Fruit fly (Drosophila melanogaster): ENCODE results near the gene Art6.

Gene Art6

dm6 chr3R:13986648-13987047, 41.0 kb upstream of the Art6 start (continued):
- no peak for TF ChIP-seq slou (GFP tag; optimal IDR thresholded peaks at IDR 0.05)
- no peak for TF ChIP-seq sr (GFP tag; IDR thresholded peaks at IDR 0.05)
- no peak for TF ChIP-seq CG34422 (GFP tag; IDR thresholded peaks at IDR 0.05)
- no peak for TF ChIP-seq dm (GFP tag; optimal IDR thresholded peaks at IDR 0.05)
- no peak for TF ChIP-seq CG11398 (GFP tag; optimal IDR thresholded peaks at IDR 0.05)
- TF ChIP-seq zf30C (GFP tag; optimal IDR thresholded peaks at IDR 0.05), result no peak
- no peak for TF ChIP-seq CG17612 (GFP tag; IDR thresholded peaks at IDR 0.05)
- no peak for TF ChIP-seq CG4328 (GFP tag; optimal IDR thresholded peaks at IDR 0.05)
- no peak for TF ChIP-seq Kr (GFP tag; optimal IDR thresholded peaks at IDR 0.05)
- TF ChIP-seq ab (GFP tag; optimal IDR thresholded peaks at IDR 0.05), result no peak
- no peak for TF ChIP-seq CG33557 (GFP tag; optimal IDR thresholded peaks at IDR 0.05)
- TF ChIP-seq tgo (GFP tag; IDR thresholded peaks at IDR 0.05), result no peak
- no peak for TF ChIP-seq Ets65A (GFP tag)
- no peak for TF ChIP-seq HLH4C (GFP tag; IDR thresholded peaks at IDR 0.05; ENCODE audit: partially characterized antibody)
- no peak for TF ChIP-seq crp (GFP tag; optimal IDR thresholded peaks at IDR 0.05)
- no peak for TF ChIP-seq ato (GFP tag; IDR thresholded peaks at IDR 0.05; ENCODE audit: partially characterized antibody)
- no peak for TF ChIP-seq CG6854 (GFP tag; optimal IDR thresholded peaks at IDR 0.05)
- TF ChIP-seq MESR4 (GFP tag; optimal IDR thresholded peaks at IDR 0.05), result no peak
- TF ChIP-seq D19B (GFP tag; optimal IDR thresholded peaks at IDR 0.05), result no peak
- no peak for TF ChIP-seq CG12299 (tag; optimal IDR thresholded peaks at IDR 0.05)
- TF ChIP-seq tio (GFP tag; optimal IDR thresholded peaks at IDR 0.05), result no peak
- TF ChIP-seq Sox102F (GFP tag; optimal IDR thresholded peaks at IDR 0.05), result peak; percentile 54
- TF ChIP-seq Pdp1 (GFP tag; optimal IDR thresholded peaks at IDR 0.05), result no peak
- no peak for TF ChIP-seq esg (GFP tag; conservative IDR thresholded peaks at IDR 0.05)
- TF ChIP-seq CG9876 (GFP tag; optimal IDR thresholded peaks at IDR 0.05), result no peak
- TF ChIP-seq CG1233 (GFP tag; optimal IDR thresholded peaks at IDR 0.05), result no peak
- TF ChIP-seq CG3407 (GFP tag; optimal IDR thresholded peaks at IDR 0.05), result no peak
- no peak for TF ChIP-seq chif (GFP tag; optimal IDR thresholded peaks at IDR 0.05)
- TF ChIP-seq Gug (GFP tag; IDR thresholded peaks at IDR 0.05), result no peak
- no peak for TF ChIP-seq caup (GFP tag; optimal IDR thresholded peaks at IDR 0.05; ENCODE audit: severe bottlenecking)
- TF ChIP-seq bbx (GFP tag; IDR thresholded peaks at IDR 0.05; ENCODE audit: partially characterized antibody), result no peak
- no peak for TF ChIP-seq Spps (tag; optimal IDR thresholded peaks at IDR 0.05)
- peak; percentile 18 for TF ChIP-seq CoRest (tag; optimal IDR thresholded peaks at IDR 0.05)
- no peak for TF ChIP-seq sd (tag; optimal IDR thresholded peaks at IDR 0.05)
- TF ChIP-seq CG4404 (GFP tag; IDR thresholded peaks at IDR 0.05), result no peak
- TF ChIP-seq CkIIα-i1 (GFP tag; IDR thresholded peaks at IDR 0.05), result no peak
- no peak for TF ChIP-seq Elba2 (GFP tag; optimal IDR thresholded peaks at IDR 0.05)
- no peak for TF ChIP-seq hbn (GFP tag; IDR thresholded peaks at IDR 0.05; ENCODE audit: partially characterized antibody)
- no peak for TF ChIP-seq org-1 (GFP tag; optimal IDR thresholded peaks at IDR 0.05)
- peak in 1 of 2 experiments; percentile 69 for TF ChIP-seq Hr51 (GFP tag; optimal IDR thresholded peaks at IDR 0.05)
- TF ChIP-seq Bdp1 (GFP tag; optimal IDR thresholded peaks at IDR 0.05), result no peak
- TF ChIP-seq CG8281 (tag; optimal IDR thresholded peaks at IDR 0.05), result no peak
- TF ChIP-seq her (GFP tag; optimal IDR thresholded peaks at IDR 0.05), result no peak
- TF ChIP-seq odd (GFP tag; optimal IDR thresholded peaks at IDR 0.05), result no peak
- no peak for TF ChIP-seq Rfx (GFP tag; IDR thresholded peaks at IDR 0.05)
- TF ChIP-seq CG16813 (GFP tag; IDR thresholded peaks at IDR 0.05; ENCODE audit: partially characterized antibody), result no peak
- no peak for TF ChIP-seq CG8924 (tag; optimal IDR thresholded peaks at IDR 0.05)
- no peak for TF ChIP-seq dan (GFP tag; IDR thresholded peaks at IDR 0.05)
- no peak for TF ChIP-seq ranshi (GFP tag; IDR thresholded peaks at IDR 0.05)
- TF ChIP-seq D19A (tag; optimal IDR thresholded peaks at IDR 0.05), result peak; percentile 26
- TF ChIP-seq unpg (GFP tag; optimal IDR thresholded peaks at IDR 0.05), result peak; percentile 1
